Worm (Caenorhabditis elegans) whole organism, L4 larva: ENCODE measurements around the gene F59E12.6.

Experiments
- F10B5.3 ChIP-seq: sonication (generic microtip); optimal IDR thresholded peaks from 2 replicates; lab custom pipeline; 2016; ENCODE audit warnings: mild to moderate bottlenecking, missing genetic modification characterization, missing compliant biosample characterization
- R02D3.7 ChIP-seq: fragments of 150-350 bp; sonication (generic microtip); optimal IDR thresholded peaks from 3 replicates; lab custom pipeline; 2014; ENCODE audit warnings: missing biosample characterization, missing genetic modification characterization
- aly-2 ChIP-seq: sonication (generic microtip); optimal IDR thresholded peaks from 2 replicates; lab custom pipeline; 2018; ENCODE audit warnings: missing biosample characterization, missing genetic modification characterization
- ceh-82 ChIP-seq: sonication (generic microtip); optimal IDR thresholded peaks from 2 replicates; lab custom pipeline; 2017; ENCODE audit warnings: missing biosample characterization, missing genetic modification characterization
- fkh-10 ChIP-seq: fragments of 150-350 bp; optimal IDR thresholded peaks from 2 replicates; lab custom pipeline; 2014; ENCODE audit warnings: missing biosample characterization, missing genetic modification reagents, missing genetic modification characterization
- jun-1 ChIP-seq: fragments of 150-350 bp; optimal IDR thresholded peaks from 2 replicates; lab custom pipeline; 2014; ENCODE audit warnings: missing biosample characterization, missing genetic modification reagents, missing genetic modification characterization
- nhr-42 ChIP-seq: fragments of 200-800 bp; sonication (Bioruptor generic); IDR thresholded peaks from 2 replicates; pipeline ENCODE4 v1.3.6; 2022; ENCODE audit warnings: missing genetic modification characterization, missing compliant biosample characterization
- nhr-76 ChIP-seq: fragments of 150-350 bp; optimal IDR thresholded peaks from 2 replicates; lab custom pipeline; 2014; ENCODE audit warnings: missing biosample characterization, missing genetic modification characterization
- skn-1 ChIP-seq: fragments of 150-350 bp; optimal IDR thresholded peaks from 2 replicates; lab custom pipeline; 2014; ENCODE audit warnings: missing biosample characterization, missing genetic modification characterization
- unc-39 ChIP-seq: sonication (generic microtip); optimal IDR thresholded peaks from 2 replicates; lab custom pipeline; 2017; ENCODE audit warnings: missing biosample characterization, missing genetic modification characterization
- unc-62 ChIP-seq, 3 experiments: fragments of 150-350 bp in 1 of 3; sonication (generic microtip); optimal IDR thresholded peaks in 2 of 3; peaks in 1 of 3; 1 replicate in 1 of 3; 2 replicates in 2 of 3; lab custom pipeline; 2014 to 2017; ENCODE audit warnings: missing biosample characterization in 3 of 3, missing genetic modification characterization in 3 of 3, missing genetic modification reagents in 3 of 3, missing genotype in 1 of 3

- TF ChIP-seq R02D3.7, result no peak
- TF ChIP-seq aly-2 (tag; lab: Kevin White, UChicago), result no peak
- no peak for TF ChIP-seq nhr-76 (tag; lab: Kevin White, UChicago)
- TF ChIP-seq unc-62 (GFP tag; optimal IDR thresholded peaks at IDR 0.05 in 1 of 2; lab: Kevin White, UChicago), result no peak
- TF ChIP-seq unc-62 (tag; optimal IDR thresholded peaks at IDR 0.05; lab: Kevin White, UChicago), result no peak
- TF ChIP-seq skn-1 (tag; lab: Kevin White, UChicago), result no peak
- TF ChIP-seq F10B5.3 (tag; lab: Kevin White, UChicago), result no peak
- TF ChIP-seq jun-1 (tag; lab: Kevin White, UChicago), result no peak
- no peak for TF ChIP-seq nhr-42 (GFP tag; lab: Robert Waterston, UW)
- TF ChIP-seq ceh-82 (tag; lab: Kevin White, UChicago), result no peak
- TF ChIP-seq unc-39 (tag; lab: Kevin White, UChicago), result no peak
- no peak for TF ChIP-seq fkh-10 (GFP tag; lab: Kevin White, UChicago)
Observed at ce11 chrII:5669580-5669979, 38.8 kb upstream of the F59E12.6 start, which contains the start of gene C25H3.17.
